Worm (Caenorhabditis elegans) whole organism, L2 larva: ENCODE measurements around the gene Y17G9B.2.
A peak's percentile ranks its signal among the peaks of the same experiment; 100 is the strongest.

Experiments used
- ZK546.5 ChIP-seq: sonication (generic microtip); optimal IDR thresholded peaks from 2 replicates; lab custom pipeline; 2017; ENCODE audit warnings: missing biosample characterization, missing genetic modification characterization
- ama-1 ChIP-seq: fragments of 150-350 bp; optimal IDR thresholded peaks from 2 replicates; lab custom pipeline; 2018; ENCODE audit warnings: inconsistent platforms
- ceh-16 ChIP-seq: fragments of 150-350 bp; optimal IDR thresholded peaks from 2 replicates; lab custom pipeline; 2014; ENCODE audit warnings: missing biosample characterization, missing genetic modification characterization
- crh-2 ChIP-seq: sonication (generic microtip); optimal IDR thresholded peaks from 2 replicates; lab custom pipeline; 2017; ENCODE audit warnings: missing biosample characterization, missing genetic modification characterization
- dmd-4 ChIP-seq: sonication (generic microtip); optimal IDR thresholded peaks from 2 replicates; lab custom pipeline; 2017; ENCODE audit warnings: missing biosample characterization, missing genetic modification characterization
- egl-27 ChIP-seq: sonication (generic microtip); optimal IDR thresholded peaks from 3 replicates; lab custom pipeline; 2017; ENCODE audit warnings: missing biosample characterization, missing genetic modification reagents, missing genetic modification characterization
- elt-1 ChIP-seq: fragments of 150-350 bp; optimal IDR thresholded peaks from 2 replicates; lab custom pipeline; 2014; ENCODE audit warnings: missing biosample characterization, missing genetic modification characterization
- elt-3 ChIP-seq: sonication (generic microtip); optimal IDR thresholded peaks from 2 replicates; lab custom pipeline; 2017; ENCODE audit warnings: missing biosample characterization, missing genetic modification characterization
- gmeb-1 ChIP-seq: fragments of 150-350 bp; optimal IDR thresholded peaks from 2 replicates; lab custom pipeline; 2014; ENCODE audit warnings: missing biosample characterization, missing genetic modification characterization
- lin-11 ChIP-seq: fragments of 150-350 bp; sonication (generic microtip); optimal IDR thresholded peaks from 2 replicates; lab custom pipeline; 2014; ENCODE audit warnings: missing biosample characterization, missing genetic modification characterization, inconsistent platforms, mixed read lengths
- lsy-2 ChIP-seq, 2 experiments: fragments of 150-350 bp in 1 of 2; sonication (generic microtip) in 1 of 2; optimal IDR thresholded peaks; 2 replicates each; lab custom pipeline; 2014 to 2017; ENCODE audit warnings: missing biosample characterization in 2 of 2, missing genetic modification characterization in 2 of 2
- mab-5 ChIP-seq: fragments of 150-350 bp; optimal IDR thresholded peaks from 2 replicates; lab custom pipeline; 2014; ENCODE audit warnings: missing biosample characterization, missing genetic modification characterization
- mbf-1 ChIP-seq: sonication (generic microtip); optimal IDR thresholded peaks from 2 replicates; lab custom pipeline; 2017; ENCODE audit warnings: missing biosample characterization, missing genetic modification characterization
- nhr-10 ChIP-seq: sonication (generic microtip); optimal IDR thresholded peaks from 2 replicates; lab custom pipeline; 2017; ENCODE audit warnings: missing biosample characterization, missing genetic modification characterization
- nhr-11 ChIP-seq: fragments of 150-350 bp; optimal IDR thresholded peaks from 2 replicates; lab custom pipeline; 2014; ENCODE audit warnings: missing biosample characterization, missing genetic modification characterization
- nhr-12 ChIP-seq: fragments of 150-350 bp; optimal IDR thresholded peaks from 2 replicates; lab custom pipeline; 2014; ENCODE audit warnings: missing biosample characterization, missing genetic modification characterization
- nhr-129 ChIP-seq: fragments of 150-350 bp; optimal IDR thresholded peaks from 2 replicates; lab custom pipeline; 2014; ENCODE audit warnings: missing biosample characterization, missing genetic modification characterization
- nhr-21 ChIP-seq: fragments of 150-350 bp; optimal IDR thresholded peaks from 2 replicates; lab custom pipeline; 2014; ENCODE audit warnings: missing biosample characterization, missing genetic modification characterization
- nhr-23 ChIP-seq: fragments of 150-350 bp; optimal IDR thresholded peaks from 2 replicates; lab custom pipeline; 2014; ENCODE audit warnings: missing biosample characterization, missing genetic modification reagents, missing genetic modification characterization
- nhr-77 ChIP-seq: fragments of 150-350 bp; optimal IDR thresholded peaks from 2 replicates; lab custom pipeline; 2014; ENCODE audit warnings: missing biosample characterization, missing genetic modification characterization
- sem-4 ChIP-seq: fragments of 150-350 bp; optimal IDR thresholded peaks from 2 replicates; lab custom pipeline; 2014; ENCODE audit warnings: missing biosample characterization, missing genetic modification reagents, missing genetic modification characterization
- sma-9 ChIP-seq, 2 experiments: fragments of 150-350 bp in 1 of 2; sonication (generic microtip) in 1 of 2; optimal IDR thresholded peaks; 2 replicates each; lab custom pipeline; 2014 to 2016; ENCODE audit warnings: missing genetic modification characterization in 2 of 2, mild to moderate bottlenecking in 1 of 2, missing biosample characterization in 1 of 2, missing compliant biosample characterization in 1 of 2, missing genetic modification reagents in 1 of 2, moderate library complexity in 1 of 2
- snpc-4 ChIP-seq: fragments of 150-350 bp; optimal IDR thresholded peaks from 2 replicates; lab custom pipeline; 2014; ENCODE audit warnings: missing biosample characterization, missing genetic modification characterization
- unc-39 ChIP-seq: fragments of 150-350 bp; optimal IDR thresholded peaks from 2 replicates; lab custom pipeline; 2014; ENCODE audit warnings: missing biosample characterization, missing genetic modification characterization
- unc-55 ChIP-seq: fragments of 150-350 bp; sonication (generic microtip); optimal IDR thresholded peaks from 3 replicates; lab custom pipeline; 2014; ENCODE audit warnings: missing biosample characterization, missing genetic modification reagents, missing genetic modification characterization
- zag-1 ChIP-seq: fragments of 150-350 bp; optimal IDR thresholded peaks from 2 replicates; lab custom pipeline; 2014; ENCODE audit warnings: missing biosample characterization, missing genetic modification characterization
- ztf-1 ChIP-seq: fragments of 200-800 bp; sonication (Bioruptor generic); conservative IDR thresholded peaks from 2 replicates; pipeline ENCODE4 v1.3.6; 2022; ENCODE audit warnings: missing genetic modification characterization, missing compliant biosample characterization
- ztf-11 ChIP-seq: sonication (generic microtip); optimal IDR thresholded peaks from 2 replicates; lab custom pipeline; 2017; ENCODE audit warnings: missing biosample characterization, missing genetic modification characterization
- ztf-4 ChIP-seq: fragments of 150-350 bp; optimal IDR thresholded peaks from 2 replicates; lab custom pipeline; 2014; ENCODE audit warnings: missing biosample characterization, missing genetic modification characterization

Y17G9B.2 gene

DNA sequence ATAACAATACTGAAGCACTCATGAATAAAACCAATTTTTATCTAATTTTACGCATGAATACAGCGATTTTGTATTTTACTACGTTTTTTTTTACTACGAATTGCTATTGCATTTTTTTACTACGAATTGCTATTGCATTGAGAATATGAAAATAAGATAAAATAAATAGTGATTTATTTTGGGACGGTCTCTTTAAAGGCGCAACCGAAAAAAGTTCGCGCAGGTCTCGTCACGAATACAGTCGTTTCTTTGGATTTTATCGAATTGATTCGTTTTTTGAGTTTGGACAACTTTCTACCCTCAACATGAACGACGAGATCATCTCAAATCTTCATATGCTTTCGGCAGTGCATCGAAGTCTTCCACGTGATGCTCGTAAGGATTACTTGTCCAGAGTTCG lies 12.1 kb upstream of the Y17G9B.2 start, which contains the start of gene Y17G9B.4:
Gene Y17G9B.4, plus strand, starts transcription at position 306 of the 400 bp plus-strand sequence.
- TF ChIP-seq mab-5 (no peak), mbf-1 (no peak), ceh-16 (tag; lab: Kevin White, UChicago) (no peak), ama-1 (lab: Kevin White, UChicago) (no peak), sma-9 (GFP tag; optimal IDR thresholded peaks at IDR 0.05; lab: Kevin White, UChicago) (no peak), sma-9 (tag; optimal IDR thresholded peaks at IDR 0.05; lab: Kevin White, UChicago) (no peak), gmeb-1 (tag; lab: Kevin White, UChicago) (no peak), snpc-4 (tag; lab: Kevin White, UChicago) (no peak), ZK546.5 (no peak), elt-3 (tag; lab: Kevin White, UChicago) (no peak), ztf-4 (tag; lab: Kevin White, UChicago) (no peak), nhr-12 (tag; lab: Kevin White, UChicago) (no peak)

DNA sequence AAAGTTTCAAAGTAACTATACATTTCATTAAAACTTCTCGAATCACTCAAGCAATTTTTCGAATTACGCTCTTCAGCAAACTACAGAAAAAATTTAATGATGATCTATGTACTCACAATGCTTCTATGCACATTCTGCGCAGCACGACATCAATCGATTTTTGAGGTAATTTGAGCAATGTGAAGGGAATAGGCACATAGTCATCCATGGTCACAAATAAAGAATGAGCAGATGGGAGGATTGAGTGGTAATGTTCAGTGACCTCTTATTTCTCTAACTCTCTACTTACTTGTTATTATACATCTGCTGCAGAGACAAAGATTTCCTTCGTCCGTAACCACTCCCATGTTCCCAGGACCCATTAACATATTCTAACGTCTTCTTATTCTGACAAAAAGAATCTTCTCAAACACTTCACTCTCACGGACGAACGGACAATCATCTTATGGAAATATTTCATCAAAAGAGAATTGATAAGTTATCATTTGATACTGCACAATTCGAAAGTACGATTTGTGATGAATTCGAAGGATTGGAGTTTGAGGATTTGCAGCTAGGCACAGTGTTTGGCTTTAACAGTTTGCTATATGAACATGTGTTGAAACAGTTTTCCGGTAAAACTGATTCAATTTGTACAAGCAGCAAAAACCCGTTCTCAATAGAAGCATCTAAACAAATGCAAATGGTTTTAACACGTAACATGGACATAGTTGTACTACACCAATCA lies 7.9 kb upstream of the Y17G9B.2 start, which contains the start of the genes fbxb-77 and Y17G9B.11:
Gene fbxb-77, minus strand, starts transcription at position 229 of the 727 bp plus-strand sequence.
Gene Y17G9B.11, plus strand, starts transcription at position 677 of the 727 bp plus-strand sequence.
- TF ChIP-seq nhr-23 (tag; lab: Kevin White, UChicago) (no peak), nhr-10 (tag; lab: Kevin White, UChicago) (no peak), nhr-21 (tag; lab: Kevin White, UChicago) (no peak), snpc-4 (tag; lab: Kevin White, UChicago) (no peak), elt-3 (tag; lab: Kevin White, UChicago) (no peak), unc-55 (no peak), ama-1 (lab: Kevin White, UChicago) (no peak), nhr-77 (tag; lab: Kevin White, UChicago) (no peak), elt-1 (tag; lab: Kevin White, UChicago) (no peak), dmd-4 (tag; lab: Kevin White, UChicago) (no peak), unc-39 (no peak), sem-4 (no peak)
- TF ChIP-seq, all 48 proteins: peak for 0

DNA sequence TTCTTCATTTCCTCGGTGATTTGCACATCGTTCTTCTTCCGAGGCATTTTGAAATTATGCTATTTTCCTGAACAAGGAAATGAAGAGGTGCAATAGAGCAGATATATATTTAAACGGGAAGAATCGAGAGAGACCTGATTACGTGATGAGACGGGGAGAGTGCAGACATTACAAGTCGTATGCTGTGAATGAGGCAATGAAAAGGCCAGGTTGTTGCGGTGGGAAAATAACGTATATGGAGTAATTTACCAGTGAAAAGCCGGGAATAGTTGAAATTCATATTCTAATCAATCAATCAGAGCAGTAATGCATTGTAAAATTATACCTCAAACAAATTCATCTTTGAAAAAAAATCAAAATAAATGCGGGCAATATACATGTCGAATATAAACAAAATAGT lies 5.3 kb upstream of the Y17G9B.2 start, which contains the start of gene Y17G9B.8:
Gene Y17G9B.8, minus strand, starts transcription at position 182 of the 400 bp plus-strand sequence.
- TF ChIP-seq lin-11: no peak
- TF ChIP-seq nhr-77 (tag; lab: Kevin White, UChicago): no peak
- no peak for TF ChIP-seq nhr-129 (tag; lab: Kevin White, UChicago)
- TF ChIP-seq crh-2: no peak
- peak in 1 of 2 experiments; percentile 24 for TF ChIP-seq lsy-2 (tag; optimal IDR thresholded peaks at IDR 0.05; lab: Kevin White, UChicago)
- TF ChIP-seq, all 48 proteins: peak for 1

DNA sequence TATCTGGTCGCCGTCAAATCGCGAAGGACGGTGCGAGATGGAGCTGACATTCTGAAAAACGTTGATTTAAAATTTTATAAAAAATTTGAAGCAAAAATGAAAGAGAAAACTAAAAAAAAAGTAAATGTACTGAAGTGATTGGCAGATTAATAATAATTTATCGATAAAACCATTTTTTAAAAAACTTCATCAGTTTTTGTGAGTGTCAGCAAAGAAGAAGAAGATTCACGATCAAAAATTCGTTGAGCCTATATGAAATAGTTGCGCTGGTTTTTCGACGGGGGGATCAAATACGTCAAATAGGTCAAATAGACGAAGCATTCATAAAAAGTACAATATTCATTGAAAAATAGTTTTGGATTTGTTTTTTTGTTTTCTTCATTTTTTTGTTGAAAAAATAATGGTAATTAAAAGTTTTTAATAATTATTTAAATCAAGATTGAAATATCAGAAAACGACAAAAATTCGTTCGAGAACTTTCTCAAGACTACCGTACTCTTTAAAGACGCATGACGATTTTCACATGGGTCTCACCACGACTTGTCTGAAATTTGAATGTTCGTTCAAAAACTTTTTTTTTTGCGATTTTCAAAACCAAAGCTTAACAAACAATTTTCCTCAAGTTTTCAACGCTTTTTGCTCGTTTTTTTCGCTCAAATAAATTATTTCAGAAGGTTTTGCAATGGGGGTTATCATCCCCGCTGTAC lies 3.4 kb upstream of the Y17G9B.2 start, which contains the start of the genes memi-1 and cyp-31A3:
Gene memi-1, minus strand, starts transcription at position 51 of the 707 bp plus-strand sequence.
Gene cyp-31A3, plus strand, starts transcription at position 672 of the 707 bp plus-strand sequence.
- TF ChIP-seq ztf-1 (no peak), nhr-23 (tag; lab: Kevin White, UChicago) (no peak), ztf-11 (no peak)

DNA sequence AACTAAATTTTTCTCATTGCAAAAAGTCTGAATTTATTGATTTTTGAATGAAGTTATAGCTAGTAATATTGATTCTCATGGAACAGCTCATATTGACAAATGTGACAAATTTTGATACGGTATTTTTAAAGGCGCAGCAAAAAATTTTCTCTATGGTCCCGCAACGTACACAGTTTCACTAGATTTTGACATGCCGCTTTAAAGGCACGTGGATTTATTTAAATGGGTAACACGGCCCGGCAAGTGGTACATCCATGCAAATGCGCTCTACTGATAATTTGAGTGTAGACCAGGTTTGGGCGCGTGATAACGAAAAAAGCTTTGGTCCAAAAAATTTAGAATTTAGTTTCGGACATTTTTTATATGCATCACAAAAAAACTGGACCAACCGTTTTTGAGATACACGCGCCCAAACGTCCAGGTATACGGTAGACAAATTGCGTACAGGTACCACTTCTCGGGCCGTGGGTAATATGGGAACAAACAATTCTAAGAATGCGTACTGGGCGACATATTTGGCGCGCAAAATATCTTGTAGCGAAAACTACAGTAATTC lies 876 bp upstream of the Y17G9B.2 start:
- peak in 1 of 2 experiments; percentile 52 for TF ChIP-seq lsy-2 (tag; optimal IDR thresholded peaks at IDR 0.05; lab: Kevin White, UChicago)

DNA sequence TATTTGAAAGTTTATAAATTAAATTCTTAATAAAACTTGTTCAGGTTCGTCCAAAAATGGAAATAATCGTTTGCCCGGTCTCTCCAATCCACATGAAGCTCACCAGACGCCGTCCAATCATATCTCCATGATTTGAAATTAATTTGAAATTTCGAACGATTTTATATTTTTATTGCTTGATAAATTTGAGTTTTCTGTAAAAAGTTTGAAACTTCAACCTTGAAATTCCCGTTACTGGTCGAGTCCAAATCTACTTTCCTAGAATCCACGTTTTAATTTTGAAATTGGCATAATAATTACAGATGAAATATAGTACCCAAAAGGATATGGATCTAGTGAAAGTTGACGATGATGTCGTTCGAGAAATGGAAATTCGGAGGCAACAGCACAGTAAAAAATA lies 478 bp downstream of the Y17G9B.2 start, which contains the start of gene npp-26:
Gene npp-26, plus strand, starts transcription at position 301 of the 400 bp plus-strand sequence.
- TF ChIP-seq nhr-11 (tag; lab: Kevin White, UChicago) (no peak), crh-2 (no peak), elt-3 (tag; lab: Kevin White, UChicago) (no peak), nhr-129 (tag; lab: Kevin White, UChicago) (no peak), elt-1 (tag; lab: Kevin White, UChicago) (no peak), egl-27 (no peak), dmd-4 (tag; lab: Kevin White, UChicago) (no peak), zag-1 (tag; lab: Kevin White, UChicago) (no peak), nhr-21 (tag; lab: Kevin White, UChicago) (no peak)
